Worm (Caenorhabditis elegans) whole organism, L4 larva: ENCODE measurements around the gene eif-2D.
A peak's percentile ranks its signal among the peaks of the same experiment; 100 is the strongest.

Source experiments
- D1046.2 ChIP-seq: fragments of 200-800 bp; sonication (Bioruptor generic); IDR thresholded peaks from 2 replicates; pipeline ENCODE4 v1.3.6; 2022; ENCODE audit warnings: missing genetic modification characterization, missing compliant biosample characterization
- F26F4.8 ChIP-seq: fragments of 200-800 bp; sonication (Bioruptor generic); conservative IDR thresholded peaks from 2 replicates; pipeline ENCODE4 v1.3.6; 2022; ENCODE audit warnings: missing genetic modification characterization, missing compliant biosample characterization
- F44E2.7 ChIP-seq: fragments of 200-800 bp; sonication (Bioruptor generic); IDR thresholded peaks from 2 replicates; pipeline ENCODE4 v2.1.2; 2022; ENCODE audit warnings: missing genetic modification characterization, missing compliant biosample characterization
- F49E8.2 ChIP-seq: sonication (generic microtip); optimal IDR thresholded peaks from 2 replicates; lab custom pipeline; 2016; ENCODE audit warnings: missing compliant biosample characterization, mild to moderate bottlenecking, missing genetic modification characterization, borderline replicate concordance
- R02D3.7 ChIP-seq: fragments of 150-350 bp; sonication (generic microtip); optimal IDR thresholded peaks from 3 replicates; lab custom pipeline; 2014; ENCODE audit warnings: missing biosample characterization, missing genetic modification characterization
- T26A8.4 ChIP-seq: fragments of 200-800 bp; sonication (Bioruptor generic); IDR thresholded peaks from 2 replicates; pipeline ENCODE4 v1.3.6; 2022; ENCODE audit warnings: missing genetic modification characterization, missing compliant biosample characterization
- Y48G9A.11 ChIP-seq: fragments of 200-800 bp; sonication (Bioruptor generic); IDR thresholded peaks from 2 replicates; pipeline ENCODE4 v1.3.6; 2022; ENCODE audit warnings: missing genetic modification reagents, missing genetic modification characterization, missing compliant biosample characterization
- ZK337.2 ChIP-seq: fragments of 200-800 bp; sonication (Bioruptor generic); IDR thresholded peaks from 2 replicates; pipeline ENCODE4 v1.3.6; 2022; ENCODE audit warnings: missing genetic modification reagents, missing genetic modification characterization, missing compliant biosample characterization
- ZK546.5 ChIP-seq, 2 experiments: sonication (generic microtip); optimal IDR thresholded peaks; 2 replicates each; lab custom pipeline; 2017; ENCODE audit warnings: missing biosample characterization in 2 of 2, missing genetic modification characterization in 2 of 2
- aha-1 ChIP-seq: fragments of 150-350 bp; peaks from one replicate; lab custom pipeline; 2014; ENCODE audit warnings: missing biosample characterization, missing genetic modification characterization
- arid-1 ChIP-seq: fragments of 200-800 bp; sonication (Bioruptor generic); conservative IDR thresholded peaks from 2 replicates; pipeline ENCODE4 v1.3.6; 2022; ENCODE audit warnings: missing genetic modification reagents, missing genetic modification characterization, missing compliant biosample characterization
- ceh-44 ChIP-seq: fragments of 200-800 bp; sonication (Bioruptor generic); IDR thresholded peaks from 2 replicates; pipeline ENCODE4 v1.3.6; 2022; ENCODE audit warnings: missing genetic modification reagents, missing genetic modification characterization, missing compliant biosample characterization
- ceh-82 ChIP-seq: sonication (generic microtip); optimal IDR thresholded peaks from 2 replicates; lab custom pipeline; 2017; ENCODE audit warnings: missing biosample characterization, missing genetic modification characterization
- cey-2 ChIP-seq: sonication (generic microtip); optimal IDR thresholded peaks from 3 replicates; lab custom pipeline; 2017; ENCODE audit warnings: missing genetic modification characterization, mild to moderate bottlenecking, missing compliant biosample characterization, antibody characterized with exemption, borderline replicate concordance; ENCODE audit not compliant: insufficient read depth
- daf-16 ChIP-seq, 3 experiments: sonication (generic microtip); optimal IDR thresholded peaks; 2 replicates each; lab custom pipeline; 2016 to 2017; ENCODE audit warnings: missing genetic modification characterization in 3 of 3, missing genetic modification reagents in 3 of 3, mild to moderate bottlenecking in 2 of 3, missing compliant biosample characterization in 2 of 3, missing biosample characterization in 1 of 3, moderate library complexity in 1 of 3
- dmd-6 ChIP-seq: fragments of 200-800 bp; sonication (Bioruptor generic); IDR thresholded peaks from 2 replicates; pipeline ENCODE4 v1.3.6; 2022; ENCODE audit warnings: missing genetic modification reagents, missing genetic modification characterization, missing compliant biosample characterization
- dpl-1 ChIP-seq: fragments of 150-350 bp; optimal IDR thresholded peaks from 2 replicates; lab custom pipeline; 2014; ENCODE audit warnings: missing biosample characterization, missing genetic modification reagents, missing genetic modification characterization
- duxl-1 ChIP-seq: sonication (generic microtip); optimal IDR thresholded peaks from 2 replicates; lab custom pipeline; 2016; ENCODE audit warnings: mild to moderate bottlenecking, missing genetic modification characterization, moderate library complexity, missing compliant biosample characterization; ENCODE audit not compliant: poor library complexity
- dve-1 ChIP-seq: sonication (generic microtip); optimal IDR thresholded peaks from 2 replicates; lab custom pipeline; 2017; ENCODE audit warnings: antibody characterized with exemption, mild to moderate bottlenecking, missing genetic modification characterization, missing compliant biosample characterization; ENCODE audit not compliant: insufficient read depth
- egl-27 ChIP-seq: sonication (generic microtip); optimal IDR thresholded peaks from 3 replicates; lab custom pipeline; 2017; ENCODE audit warnings: missing biosample characterization, missing genetic modification reagents, missing genetic modification characterization
- fos-1 ChIP-seq: fragments of 150-350 bp; optimal IDR thresholded peaks from 2 replicates; lab custom pipeline; 2014; ENCODE audit warnings: missing biosample characterization, missing genetic modification characterization
- hlh-11 ChIP-seq: fragments of 200-800 bp; sonication (Bioruptor generic); optimal IDR thresholded peaks from 2 replicates; lab custom pipeline; 2018; ENCODE audit warnings: mild to moderate bottlenecking, missing genetic modification characterization, missing compliant biosample characterization
- lim-7 ChIP-seq: fragments of 200-800 bp; sonication (Bioruptor generic); IDR thresholded peaks from 2 replicates; pipeline ENCODE4 v1.3.6; 2022; ENCODE audit warnings: missing genetic modification characterization, missing compliant biosample characterization
- lin-1 ChIP-seq: fragments of 200-800 bp; sonication (Bioruptor generic); IDR thresholded peaks from 2 replicates; pipeline ENCODE4 v1.3.6; 2022; ENCODE audit warnings: missing genetic modification reagents, missing genetic modification characterization, missing compliant biosample characterization
- lir-3 ChIP-seq: sonication (generic microtip); optimal IDR thresholded peaks from 2 replicates; lab custom pipeline; 2016; ENCODE audit warnings: mild to moderate bottlenecking, missing genetic modification characterization, missing compliant biosample characterization
- lsy-2 ChIP-seq, 2 experiments: fragments of 150-350 bp in 1 of 2; sonication (generic microtip) in 1 of 2; optimal IDR thresholded peaks; 2 replicates each; lab custom pipeline; 2014 to 2017; ENCODE audit warnings: missing biosample characterization in 2 of 2, missing genetic modification characterization in 2 of 2
- madf-5 ChIP-seq, 2 experiments: fragments of 200-800 bp; sonication (Bioruptor generic); IDR thresholded peaks; 2 replicates each; pipeline ENCODE4 v1.3.6; 2022; ENCODE audit warnings: missing compliant biosample characterization in 2 of 2, missing genetic modification characterization in 2 of 2
- madf-9 ChIP-seq: fragments of 200-800 bp; sonication (Bioruptor generic); conservative IDR thresholded peaks from 2 replicates; pipeline ENCODE4 v1.3.6; 2022; ENCODE audit warnings: missing genetic modification reagents, missing genetic modification characterization, missing compliant biosample characterization
- mxl-2 ChIP-seq: fragments of 200-800 bp; sonication (Bioruptor generic); conservative IDR thresholded peaks from 2 replicates; pipeline ENCODE4 v1.3.6; 2022; ENCODE audit warnings: missing genetic modification reagents, missing genetic modification characterization, missing compliant biosample characterization
- mxl-3 ChIP-seq: fragments of 200-800 bp; sonication (Bioruptor generic); optimal IDR thresholded peaks from 2 replicates; lab custom pipeline; 2018; ENCODE audit warnings: mild to moderate bottlenecking, missing genetic modification characterization, missing compliant biosample characterization
- nhr-102 ChIP-seq: sonication (generic microtip); optimal IDR thresholded peaks from 2 replicates; lab custom pipeline; 2016; ENCODE audit warnings: mild to moderate bottlenecking, missing genetic modification characterization, moderate library complexity, missing compliant biosample characterization
- nhr-11 ChIP-seq: fragments of 150-350 bp; optimal IDR thresholded peaks from 2 replicates; lab custom pipeline; 2014; ENCODE audit warnings: missing biosample characterization, missing genetic modification characterization
- nhr-237 ChIP-seq: sonication (generic microtip); optimal IDR thresholded peaks from 2 replicates; lab custom pipeline; 2017; ENCODE audit warnings: missing biosample characterization, missing genetic modification characterization
- nhr-25 ChIP-seq: sonication (generic microtip); optimal IDR thresholded peaks from 2 replicates; lab custom pipeline; 2017; ENCODE audit warnings: missing genetic modification characterization, mild to moderate bottlenecking, missing compliant biosample characterization, antibody characterized with exemption, moderate library complexity, borderline replicate concordance; ENCODE audit not compliant: insufficient read depth
- nhr-6 ChIP-seq: fragments of 150-350 bp; optimal IDR thresholded peaks from 2 replicates; lab custom pipeline; 2014; ENCODE audit warnings: missing biosample characterization, missing genetic modification characterization
- nhr-76 ChIP-seq: fragments of 150-350 bp; optimal IDR thresholded peaks from 2 replicates; lab custom pipeline; 2014; ENCODE audit warnings: missing biosample characterization, missing genetic modification characterization
- pqm-1 ChIP-seq: sonication (generic microtip); optimal IDR thresholded peaks from 2 replicates; lab custom pipeline; 2017; ENCODE audit warnings: missing biosample characterization, missing genetic modification characterization
- rbr-2 ChIP-seq: sonication (generic microtip); optimal IDR thresholded peaks from 2 replicates; lab custom pipeline; 2016; ENCODE audit warnings: missing genotype, missing genetic modification characterization, missing compliant biosample characterization
- saeg-2 ChIP-seq: fragments of 200-800 bp; sonication (Bioruptor generic); IDR thresholded peaks from 2 replicates; pipeline ENCODE4 v1.3.6; 2022; ENCODE audit warnings: missing genetic modification reagents, missing genetic modification characterization, missing compliant biosample characterization
- sdz-12 ChIP-seq: fragments of 200-800 bp; sonication (Bioruptor generic); optimal IDR thresholded peaks from 2 replicates; lab custom pipeline; 2018; ENCODE audit warnings: mild to moderate bottlenecking, missing genetic modification characterization, missing compliant biosample characterization
- set-16 ChIP-seq: fragments of 200-800 bp; sonication (Bioruptor generic); IDR thresholded peaks from 2 replicates; pipeline ENCODE4 v1.3.6; 2022; ENCODE audit warnings: missing genetic modification reagents, missing genetic modification characterization, missing compliant biosample characterization
- skn-1 ChIP-seq: fragments of 150-350 bp; optimal IDR thresholded peaks from 2 replicates; lab custom pipeline; 2014; ENCODE audit warnings: missing biosample characterization, missing genetic modification characterization
- tra-1 ChIP-seq: fragments of 200-800 bp; sonication (Bioruptor generic); IDR thresholded peaks from 2 replicates; pipeline ENCODE4 v1.3.6; 2022; ENCODE audit warnings: missing genetic modification reagents, missing genetic modification characterization, missing compliant biosample characterization
- zag-1 ChIP-seq: fragments of 150-350 bp; optimal IDR thresholded peaks from 2 replicates; lab custom pipeline; 2014; ENCODE audit warnings: missing biosample characterization, missing genetic modification characterization
- zfp-2 ChIP-seq: sonication (generic microtip); optimal IDR thresholded peaks from 2 replicates; lab custom pipeline; 2016; ENCODE audit warnings: mild to moderate bottlenecking, missing genetic modification characterization, missing compliant biosample characterization
- zfp-3 ChIP-seq: fragments of 200-800 bp; sonication (Bioruptor generic); conservative IDR thresholded peaks from 2 replicates; pipeline ENCODE4 v1.3.6; 2022; ENCODE audit warnings: missing genetic modification reagents, missing genetic modification characterization, missing compliant biosample characterization
- ztf-7 ChIP-seq: fragments of 150-350 bp; optimal IDR thresholded peaks from 2 replicates; lab custom pipeline; 2014; ENCODE audit warnings: missing biosample characterization, missing genetic modification characterization

eif-2D gene

DNA sequence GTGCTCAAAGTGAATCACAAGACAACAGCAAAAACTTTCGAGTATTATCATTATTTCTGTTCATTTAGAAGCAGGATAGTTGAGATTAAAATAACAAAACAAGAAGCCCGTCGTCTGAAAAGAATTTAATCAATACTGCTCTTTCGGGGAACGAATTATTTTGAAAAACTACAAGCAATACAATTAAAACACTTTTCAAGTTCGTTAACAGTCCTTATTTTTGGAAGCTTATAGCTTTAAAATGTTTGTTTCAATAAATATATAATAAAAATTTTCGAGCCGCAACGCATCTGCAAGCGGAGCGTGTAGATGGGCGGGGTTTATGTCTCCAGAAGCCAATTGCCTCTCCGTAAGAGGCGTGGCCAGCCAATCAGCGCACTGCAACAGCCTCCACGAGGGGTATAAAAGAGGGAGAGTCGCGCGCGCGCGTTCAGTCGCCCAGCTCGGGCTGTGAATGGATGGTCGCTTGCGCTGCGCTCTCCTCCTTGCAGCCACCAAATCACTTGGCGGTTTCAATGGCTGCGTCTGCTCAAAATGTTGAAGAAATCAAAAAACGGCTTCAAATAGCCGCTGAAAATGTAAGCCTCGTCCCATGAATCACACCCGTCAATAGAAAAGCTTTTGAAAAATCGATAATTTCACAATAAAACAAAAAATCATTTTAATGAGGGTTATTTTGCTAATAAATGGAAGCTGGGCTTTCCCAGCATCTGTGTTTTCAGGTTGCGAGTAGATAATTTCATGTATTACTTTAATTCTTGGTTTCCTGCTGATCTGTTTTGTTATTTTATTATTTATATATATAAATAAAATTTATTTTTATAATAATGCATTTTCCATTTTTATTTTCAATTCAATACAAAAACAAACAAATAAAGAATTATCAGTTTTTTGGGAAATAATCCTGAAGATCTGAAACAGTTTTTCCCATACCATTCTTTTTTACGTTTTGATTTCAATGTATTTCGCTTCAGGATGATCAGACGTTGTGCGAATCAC, 30.5 kb upstream of the eif-2D start, which contains the start of the genes ift-43 and mdt-26 (continued):
- TF ChIP-seq lsy-2 (tag; optimal IDR thresholded peaks at IDR 0.05; lab: Kevin White, UChicago) (peak; percentile 39 to 80), madf-5 (GFP tag; IDR thresholded peaks at IDR 0.05; lab: Robert Waterston, UW) (0 out of 4 replicates have a peak, but pooled peaks of 1 of the 2 experiments have one; percentile 30), ZK546.5 (tag; optimal IDR thresholded peaks at IDR 0.05; lab: Kevin White, UChicago) (peak in 1 of 2 experiments; percentile 3), D1046.2 (GFP tag; lab: Robert Waterston, UW) (no peak), ztf-7 (tag; lab: Kevin White, UChicago) (no peak), cey-2 (tag; lab: Kevin White, UChicago) (no peak), pqm-1 (tag; lab: Kevin White, UChicago) (no peak), duxl-1 (tag; lab: Kevin White, UChicago) (peak; percentile 31), zfp-3 (GFP tag; lab: Robert Waterston, UW) (0 out of 2 replicates have a peak, but pooled peaks have one; percentile 36), nhr-6 (tag; lab: Kevin White, UChicago) (no peak), R02D3.7 (tag; lab: Kevin White, UChicago) (no peak), T26A8.4 (GFP tag; lab: Robert Waterston, UW) (peak; percentile 82), nhr-25 (tag; lab: Kevin White, UChicago) (peak; percentile 61), ceh-44 (GFP tag; lab: Robert Waterston, UW) (peak; percentile 64; the same call in 1 of the 2 replicates), F49E8.2 (no peak), zag-1 (no peak), fos-1 (no peak), egl-27 (tag; lab: Kevin White, UChicago) (no peak), dpl-1 (GFP tag; lab: Kevin White, UChicago) (peak; percentile 40), mxl-3 (GFP tag; lab: Kevin White, UChicago) (peak; percentile 47), sdz-12 (no peak), lir-3 (tag; lab: Kevin White, UChicago) (peak; percentile 28), nhr-11 (tag; lab: Kevin White, UChicago) (peak; percentile 69), lin-1 (no peak), daf-16 (GFP tag; optimal IDR thresholded peaks at IDR 0.05; lab: Kevin White, UChicago) (peak; percentile 36 to 59), daf-16 (tag; optimal IDR thresholded peaks at IDR 0.05; lab: Kevin White, UChicago) (peak; percentile 47), aha-1 (tag; lab: Kevin White, UChicago) (peak; percentile 99), nhr-76 (no peak), arid-1 (GFP tag; lab: Robert Waterston, UW) (peak; percentile 78), madf-9 (peak; percentile 67), hlh-11 (tag; lab: Kevin White, UChicago) (peak; percentile 53), nhr-237 (no peak), mxl-2 (GFP tag; lab: Robert Waterston, UW) (no peak), F26F4.8 (no peak), nhr-102 (tag; lab: Kevin White, UChicago) (peak; percentile 70), ZK337.2 (GFP tag; lab: Robert Waterston, UW) (no peak), saeg-2 (GFP tag; lab: Robert Waterston, UW) (peak; percentile 58; the same call in 1 of the 2 replicates), skn-1 (tag; lab: Kevin White, UChicago) (no peak), dve-1 (peak; percentile 79), ceh-82 (peak; percentile 34), F44E2.7 (GFP tag; lab: Robert Waterston, UW) (0 out of 2 replicates have a peak, but pooled peaks have one; percentile 41), lim-7 (GFP tag; lab: Robert Waterston, UW) (peak; percentile 69), Y48G9A.11 (GFP tag; lab: Robert Waterston, UW) (peak; percentile 30; the same call in 1 of the 2 replicates), rbr-2 (peak; percentile 76), set-16 (GFP tag; lab: Robert Waterston, UW) (peak; percentile 99), zfp-2 (no peak), tra-1 (peak; percentile 46; the same call in 1 of the 2 replicates), dmd-6 (peak; percentile 70)
